Fruit fly (Drosophila melanogaster): ENCODE data around the gene RpL9.

The RpL9 gene

dm6 chr2L:11014671-11015070, 10.7 kb upstream of the RpL9 start:
- no peak for TF ChIP-seq Myc (optimal IDR thresholded peaks at IDR 0.05)

- TF ChIP-seq ttk (optimal IDR thresholded peaks at IDR 0.05), result no peak
- no peak for TF ChIP-seq psq (optimal IDR thresholded peaks at IDR 0.05)
- no peak for TF ChIP-seq Myc (optimal IDR thresholded peaks at IDR 0.05)
- TF ChIP-seq Sin3A (optimal IDR thresholded peaks at IDR 0.05), result no peak
- TF ChIP-seq h (optimal IDR thresholded peaks at IDR 0.05), result no peak
- TF ChIP-seq insv (optimal IDR thresholded peaks at IDR 0.05), result no peak
Observed at dm6 chr2L:11014018-11014611, 10.1 kb upstream of the RpL9 start.

dm6 chr2L:11010999-11011398, 7.0 kb upstream of the RpL9 start, which contains the start of the genes Art8 and dUTPase:
TSS of gene Art8 (minus strand) at chr2L:11011086.
TSS of gene dUTPase (plus strand) at chr2L:11011312.
- TF ChIP-seq insv (optimal IDR thresholded peaks at IDR 0.05) (no peak), h (optimal IDR thresholded peaks at IDR 0.05) (no peak), Sin3A (optimal IDR thresholded peaks at IDR 0.05) (no peak), Myc (optimal IDR thresholded peaks at IDR 0.05) (no peak), psq (optimal IDR thresholded peaks at IDR 0.05) (no peak), ttk (optimal IDR thresholded peaks at IDR 0.05) (no peak)

dm6 chr2L:11004674-11005045, 671 bp upstream of the RpL9 start, which contains the start of gene Nup154:
TSS of gene Nup154 (plus strand) at chr2L:11004820.
- TF ChIP-seq Sin3A (optimal IDR thresholded peaks at IDR 0.05) (no peak), h (optimal IDR thresholded peaks at IDR 0.05) (no peak), Myc (optimal IDR thresholded peaks at IDR 0.05) (no peak), insv (optimal IDR thresholded peaks at IDR 0.05) (no peak), ttk (optimal IDR thresholded peaks at IDR 0.05) (no peak), psq (optimal IDR thresholded peaks at IDR 0.05) (no peak)

dm6 chr2L:11001376-11002122, 2.4 kb downstream of the RpL9 start, which contains the start of the genes aub and lectin-33A:
TSS of gene aub (minus strand) at chr2L:11001476.
TSS of gene lectin-33A (plus strand) at chr2L:11002072.
- TF ChIP-seq h (optimal IDR thresholded peaks at IDR 0.05) (no peak), insv (optimal IDR thresholded peaks at IDR 0.05) (no peak), psq (optimal IDR thresholded peaks at IDR 0.05) (no peak), Myc (optimal IDR thresholded peaks at IDR 0.05) (no peak), Sin3A (optimal IDR thresholded peaks at IDR 0.05) (no peak), ttk (optimal IDR thresholded peaks at IDR 0.05) (no peak)

dm6 chr2L:10989162-10989561, 14.8 kb downstream of the RpL9 start, which contains the start of gene TTLL4A:
TSS of gene TTLL4A (plus strand) at chr2L:10989401.
- TF ChIP-seq insv (optimal IDR thresholded peaks at IDR 0.05) (no peak), psq (optimal IDR thresholded peaks at IDR 0.05) (no peak), Sin3A (optimal IDR thresholded peaks at IDR 0.05) (no peak)

- no peak for TF ChIP-seq ttk (optimal IDR thresholded peaks at IDR 0.05)
- TF ChIP-seq psq (optimal IDR thresholded peaks at IDR 0.05), result no peak
- no peak for TF ChIP-seq h (optimal IDR thresholded peaks at IDR 0.05)
- TF ChIP-seq insv (optimal IDR thresholded peaks at IDR 0.05), result no peak
- no peak for TF ChIP-seq Myc (optimal IDR thresholded peaks at IDR 0.05)
Observed at dm6 chr2L:10988026-10988425, 16.0 kb downstream of the RpL9 start.

- TF ChIP-seq psq (optimal IDR thresholded peaks at IDR 0.05) (no peak), insv (optimal IDR thresholded peaks at IDR 0.05) (no peak), ttk (optimal IDR thresholded peaks at IDR 0.05) (no peak), Sin3A (optimal IDR thresholded peaks at IDR 0.05) (no peak), Myc (optimal IDR thresholded peaks at IDR 0.05) (no peak), h (optimal IDR thresholded peaks at IDR 0.05) (no peak)
Observed at dm6 chr2L:10987370-10987853, 16.6 kb downstream of the RpL9 start, which contains the start of the genes piwi and CG12253. TSS of gene piwi (minus strand) at chr2L:10987420. TSS of gene CG12253 (plus strand) at chr2L:10987806.

dm6 chr2L:10986138-10986537, 17.9 kb downstream of the RpL9 start:
- no peak for TF ChIP-seq insv (optimal IDR thresholded peaks at IDR 0.05)
- no peak for TF ChIP-seq Sin3A (optimal IDR thresholded peaks at IDR 0.05)
- TF ChIP-seq ttk (optimal IDR thresholded peaks at IDR 0.05), result no peak
- no peak for TF ChIP-seq Myc (optimal IDR thresholded peaks at IDR 0.05)
- no peak for TF ChIP-seq psq (optimal IDR thresholded peaks at IDR 0.05)
- no peak for TF ChIP-seq h (optimal IDR thresholded peaks at IDR 0.05)

- TF ChIP-seq ttk (optimal IDR thresholded peaks at IDR 0.05), result no peak
- TF ChIP-seq Myc (optimal IDR thresholded peaks at IDR 0.05), result no peak
- TF ChIP-seq Sin3A (optimal IDR thresholded peaks at IDR 0.05), result no peak
- TF ChIP-seq h (optimal IDR thresholded peaks at IDR 0.05), result no peak
- TF ChIP-seq insv (optimal IDR thresholded peaks at IDR 0.05), result no peak
- no peak for TF ChIP-seq psq (optimal IDR thresholded peaks at IDR 0.05)
Observed at dm6 chr2L:10976864-10977586, 27.0 kb downstream of the RpL9 start.

dm6 chr2L:10976046-10976863, 27.7 kb downstream of the RpL9 start, which contains the start of the genes ATPsynG and SCAR:
TSS of gene ATPsynG (minus strand) at chr2L:10976399.
TSS of gene SCAR (plus strand) at chr2L:10976772.
- no peak for TF ChIP-seq psq (optimal IDR thresholded peaks at IDR 0.05)
- no peak for TF ChIP-seq ttk (optimal IDR thresholded peaks at IDR 0.05)
- no peak for TF ChIP-seq insv (optimal IDR thresholded peaks at IDR 0.05)
- TF ChIP-seq Sin3A (optimal IDR thresholded peaks at IDR 0.05), result no peak
- no peak for TF ChIP-seq Myc (optimal IDR thresholded peaks at IDR 0.05)

Measured in Kc167 (cell line).